Worm (Caenorhabditis elegans): Measurements from ENCODE around the gene M6.11.
A peak's percentile ranks its signal among the peaks of the same experiment; 100 is the strongest.

M6.11 gene

DNA sequence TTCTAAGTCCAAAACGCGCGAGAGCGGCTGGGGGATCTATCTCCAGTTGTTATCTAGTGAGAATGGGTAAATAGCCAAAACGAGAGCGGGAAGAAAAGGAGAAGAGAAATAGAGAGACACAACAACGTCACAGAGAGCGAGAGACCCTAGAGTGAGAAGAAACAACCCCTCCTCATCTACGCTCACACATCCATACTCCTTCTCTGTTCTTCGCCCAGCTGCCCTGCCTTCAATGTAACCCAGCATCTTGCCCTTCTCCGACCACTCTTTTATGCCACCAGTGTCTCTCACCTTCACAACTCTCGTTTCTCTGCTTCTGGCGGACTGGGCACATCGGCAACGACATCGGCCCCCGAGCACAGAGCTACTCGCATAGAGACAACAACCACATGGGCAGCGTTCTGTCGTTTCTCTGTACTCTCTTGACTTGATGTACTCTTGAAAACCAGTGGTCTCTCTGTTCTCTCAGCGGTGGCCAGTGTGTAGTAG is 48.1 kb downstream of the M6.11 start:
- TF ChIP-seq dmd-9 (GFP tag; IDR thresholded peaks at IDR 0.05): no peak
- TF ChIP-seq mes-2 (tag; optimal IDR thresholded peaks at IDR 0.05; ENCODE audit: poor library complexity, severe bottlenecking): peak; percentile 51
- TF ChIP-seq Y105C5A.15 (GFP tag; IDR thresholded peaks at IDR 0.05): no peak
- no peak for TF ChIP-seq vab-7 (GFP tag; IDR thresholded peaks at IDR 0.05)
- peak; percentile 19 for TF ChIP-seq jun-1 (tag; optimal IDR thresholded peaks at IDR 0.05)
- no peak for TF ChIP-seq zag-1 (tag; optimal IDR thresholded peaks at IDR 0.05)
- TF ChIP-seq mxl-2 (GFP tag; conservative IDR thresholded peaks at IDR 0.05): no peak
- no peak for TF ChIP-seq ceh-44 (GFP tag; IDR thresholded peaks at IDR 0.05)
- TF ChIP-seq dmd-6 (GFP tag; IDR thresholded peaks at IDR 0.05): peak; percentile 84
- peak; percentile 70 for TF ChIP-seq T26A8.4 (GFP tag; IDR thresholded peaks at IDR 0.05)
- TF ChIP-seq set-16 (GFP tag; IDR thresholded peaks at IDR 0.05): peak; percentile 77
- no peak for TF ChIP-seq ZK546.5 (tag; optimal IDR thresholded peaks at IDR 0.05)
- TF ChIP-seq spr-1 (tag; optimal IDR thresholded peaks at IDR 0.05): peak; percentile 60
- no peak for TF ChIP-seq nhr-111 (GFP tag; optimal IDR thresholded peaks at IDR 0.05)
- TF ChIP-seq snpc-1.2 (GFP tag; IDR thresholded peaks at IDR 0.05): no peak
- no peak for TF ChIP-seq R02D3.7 (tag; optimal IDR thresholded peaks at IDR 0.05)
- TF ChIP-seq arid-1 (GFP tag; conservative IDR thresholded peaks at IDR 0.05): peak; percentile 66; the same call in 1 of the 2 replicates
- TF ChIP-seq egl-27 (tag; optimal IDR thresholded peaks at IDR 0.05): no peak
- TF ChIP-seq ceh-28 (tag; optimal IDR thresholded peaks at IDR 0.05): no peak
- TF ChIP-seq lim-7 (GFP tag; IDR thresholded peaks at IDR 0.05): no peak
- TF ChIP-seq hlh-11 (tag; optimal IDR thresholded peaks at IDR 0.05): peak; percentile 96
- no peak for TF ChIP-seq daf-19 (GFP tag; conservative IDR thresholded peaks at IDR 0.05)
- no peak for TF ChIP-seq aly-2 (tag; optimal IDR thresholded peaks at IDR 0.05)
- no peak for TF ChIP-seq lir-3 (tag; optimal IDR thresholded peaks at IDR 0.05)
- peak; percentile 97 for TF ChIP-seq mep-1 (tag; optimal IDR thresholded peaks at IDR 0.05)
- TF ChIP-seq nhr-11 (tag; optimal IDR thresholded peaks at IDR 0.05): peak; percentile 90
- peak in 1 of 2 experiments; percentile 72 for TF ChIP-seq hif-1 (tag; optimal IDR thresholded peaks at IDR 0.05)
- no peak; the same call in 1 of the 2 replicates for TF ChIP-seq lin-38 (GFP tag; IDR thresholded peaks at IDR 0.05)
- TF ChIP-seq nhr-237 (tag; optimal IDR thresholded peaks at IDR 0.05): no peak
- no peak for TF ChIP-seq attf-4 (tag; optimal IDR thresholded peaks at IDR 0.05)
- no peak for TF ChIP-seq lin-29 (GFP tag; IDR thresholded peaks at IDR 0.05)
- no peak for TF ChIP-seq saeg-2 (GFP tag; IDR thresholded peaks at IDR 0.05)
- TF ChIP-seq nhr-10 (tag; optimal IDR thresholded peaks at IDR 0.05): peak; percentile 58
- no peak for TF ChIP-seq nhr-76 (tag; optimal IDR thresholded peaks at IDR 0.05)
- no peak for TF ChIP-seq lin-1 (GFP tag; IDR thresholded peaks at IDR 0.05)
- peak; percentile 74 for TF ChIP-seq nhr-25 (tag; optimal IDR thresholded peaks at IDR 0.05; ENCODE audit: borderline replicate concordance, insufficient read depth)
- no peak for TF ChIP-seq zfp-2 (tag; optimal IDR thresholded peaks at IDR 0.05)
- no peak for TF ChIP-seq snpc-4 (tag; optimal IDR thresholded peaks at IDR 0.05)
- no peak for TF ChIP-seq ama-1 (optimal IDR thresholded peaks at IDR 0.05)
- no peak for TF ChIP-seq cey-2 (tag; optimal IDR thresholded peaks at IDR 0.05; ENCODE audit: borderline replicate concordance, insufficient read depth)
- TF ChIP-seq mdl-1 (tag; optimal IDR thresholded peaks at IDR 0.05): peak; percentile 80 to 97
- TF ChIP-seq ztf-7 (tag; optimal IDR thresholded peaks at IDR 0.05): peak; percentile 75
- no peak for TF ChIP-seq php-3 (GFP tag; IDR thresholded peaks at IDR 0.05)
- TF ChIP-seq tra-1 (GFP tag; IDR thresholded peaks at IDR 0.05): no peak
- TF ChIP-seq ctbp-1 (GFP tag; IDR thresholded peaks at IDR 0.05): peak; percentile 82
- no peak for TF ChIP-seq unc-130 (GFP tag; optimal IDR thresholded peaks at IDR 0.05)
- peak in 1 of 2 experiments; percentile 95 for TF ChIP-seq unc-62 (GFP tag; optimal IDR thresholded peaks at IDR 0.05 in 1 of 2)
- TF ChIP-seq unc-62 (tag; optimal IDR thresholded peaks at IDR 0.05): no peak
- peak; percentile 72 for TF ChIP-seq lin-13 (GFP tag; optimal IDR thresholded peaks at IDR 0.05)
- no peak for TF ChIP-seq Y75B8A.6 (GFP tag; IDR thresholded peaks at IDR 0.05)
- TF ChIP-seq daf-16 (GFP tag; optimal IDR thresholded peaks at IDR 0.05): peak; percentile 5 to 65
- peak; percentile 84 for TF ChIP-seq daf-16 (tag; optimal IDR thresholded peaks at IDR 0.05)
